Worm (Caenorhabditis elegans) whole organism, L3 larva: Measurements from ENCODE around the gene F10C1.1.

ENCODE experiments used
- ama-1 ChIP-seq: fragments of 150-350 bp; optimal IDR thresholded peaks from 2 replicates; lab custom pipeline; 2018
- ceh-28 ChIP-seq: fragments of 150-350 bp; optimal IDR thresholded peaks from 2 replicates; lab custom pipeline; 2014; ENCODE audit warnings: missing biosample characterization, missing genetic modification reagents, missing genetic modification characterization
- elt-1 ChIP-seq: fragments of 150-350 bp; optimal IDR thresholded peaks from 2 replicates; lab custom pipeline; 2014; ENCODE audit warnings: missing biosample characterization, missing genetic modification characterization
- elt-2 ChIP-seq: sonication (generic microtip); optimal IDR thresholded peaks from 2 replicates; lab custom pipeline; 2016; ENCODE audit warnings: missing genetic modification reagents, mild to moderate bottlenecking, missing genetic modification characterization, missing compliant biosample characterization
- elt-3 ChIP-seq, 3 experiments: fragments of 150-350 bp in 1 of 3; sonication (generic microtip) in 2 of 3; optimal IDR thresholded peaks; 2 replicates in 2 of 3; 4 replicates in 1 of 3; lab custom pipeline; 2014 to 2017; ENCODE audit warnings: missing biosample characterization in 3 of 3, missing genetic modification characterization in 3 of 3
- mdl-1 ChIP-seq: fragments of 150-350 bp; optimal IDR thresholded peaks from 2 replicates; lab custom pipeline; 2014; ENCODE audit warnings: missing biosample characterization, missing genetic modification characterization
- nfya-1 ChIP-seq: sonication (generic microtip); optimal IDR thresholded peaks from 2 replicates; lab custom pipeline; 2017; ENCODE audit warnings: missing genetic modification characterization, mild to moderate bottlenecking, missing compliant biosample characterization, antibody characterized with exemption, moderate library complexity; ENCODE audit not compliant: insufficient read depth
- pha-4 ChIP-seq: fragments of 150-350 bp; optimal IDR thresholded peaks from 2 replicates; lab custom pipeline; 2014; ENCODE audit warnings: missing biosample characterization, missing genetic modification reagents, missing genetic modification characterization
- pqm-1 ChIP-seq: fragments of 150-350 bp; optimal IDR thresholded peaks from 2 replicates; lab custom pipeline; 2017; ENCODE audit warnings: missing biosample characterization, missing genetic modification characterization, inconsistent platforms
- skn-1 ChIP-seq: fragments of 150-350 bp; optimal IDR thresholded peaks from 2 replicates; lab custom pipeline; 2014; ENCODE audit warnings: missing biosample characterization, missing genetic modification characterization

ce11 chrII:5772547-5773142, 1.4 kb upstream of the F10C1.1 start:
- TF ChIP-seq pha-4 (tag; lab: Kevin White, UChicago) (peak; percentile 32), ceh-28 (tag; lab: Kevin White, UChicago) (no peak), skn-1 (no peak), ama-1 (lab: Kevin White, UChicago) (no peak), pqm-1 (no peak), elt-3 (tag; optimal IDR thresholded peaks at IDR 0.05; lab: Kevin White, UChicago) (peak in 1 of 3 experiments; percentile 1), elt-2 (tag; lab: Kevin White, UChicago) (peak; percentile 46), elt-1 (tag; lab: Kevin White, UChicago) (no peak), nfya-1 (tag; lab: Kevin White, UChicago) (peak; percentile 16), mdl-1 (tag; lab: Kevin White, UChicago) (no peak)
